Fruit fly (Drosophila melanogaster): Measurements from ENCODE around the gene slow.
A peak's percentile ranks its signal among the peaks of the same experiment; 100 is the strongest.

DNA sequence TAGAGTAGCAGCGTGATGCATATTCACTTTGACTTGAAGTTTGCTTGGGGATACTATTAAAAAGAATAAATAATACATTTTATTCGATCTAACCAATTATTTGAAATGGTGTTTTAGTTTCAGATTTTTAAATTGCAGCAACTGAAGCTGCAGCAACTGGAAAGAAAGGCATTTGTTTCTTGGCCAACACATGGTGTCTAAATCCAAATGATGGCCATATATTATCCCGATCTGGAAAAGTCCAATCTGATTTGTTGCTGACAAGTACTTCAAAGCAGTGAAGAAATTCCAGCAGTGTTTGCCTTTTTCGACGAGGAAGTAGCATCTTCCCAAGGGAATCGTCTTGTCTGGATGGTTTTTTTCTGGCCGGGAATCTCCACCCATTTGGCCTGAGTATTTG lies 12.9 kb downstream of the slow start:
- TF ChIP-seq CG15710 (tag; optimal IDR thresholded peaks at IDR 0.05) (no peak), CG13204 (GFP tag; optimal IDR thresholded peaks at IDR 0.05) (no peak), CG9948 (tag; optimal IDR thresholded peaks at IDR 0.05) (no peak), CG14655 (GFP tag; optimal IDR thresholded peaks at IDR 0.05) (peak; percentile 67), gl (tag; optimal IDR thresholded peaks at IDR 0.05) (no peak), CG4496 (GFP tag; IDR thresholded peaks at IDR 0.05) (no peak), D1 (tag; optimal IDR thresholded peaks at IDR 0.05) (no peak)

Data from whole organism, pupa.